Worm (Caenorhabditis elegans) whole organism, L4 larva: ENCODE measurements around the gene abcx-1.

Experiments used
- ama-1 ChIP-seq: fragments of 150-350 bp; optimal IDR thresholded peaks from 2 replicates; lab custom pipeline; 2014; ENCODE audit warnings: inconsistent platforms, mixed read lengths
- saeg-2 ChIP-seq: fragments of 200-800 bp; sonication (Bioruptor generic); IDR thresholded peaks from 2 replicates; pipeline ENCODE4 v1.3.6; 2022; ENCODE audit warnings: missing genetic modification reagents, missing genetic modification characterization, missing compliant biosample characterization
- unc-62 ChIP-seq, 3 experiments: fragments of 150-350 bp in 1 of 3; sonication (generic microtip); optimal IDR thresholded peaks in 2 of 3; peaks in 1 of 3; 1 replicate in 1 of 3; 2 replicates in 2 of 3; lab custom pipeline; 2014 to 2017; ENCODE audit warnings: missing biosample characterization in 3 of 3, missing genetic modification characterization in 3 of 3, missing genetic modification reagents in 3 of 3, missing genotype in 1 of 3
- zfp-2 ChIP-seq: sonication (generic microtip); optimal IDR thresholded peaks from 2 replicates; lab custom pipeline; 2016; ENCODE audit warnings: mild to moderate bottlenecking, missing genetic modification characterization, missing compliant biosample characterization
- zfp-3 ChIP-seq: fragments of 200-800 bp; sonication (Bioruptor generic); conservative IDR thresholded peaks from 2 replicates; pipeline ENCODE4 v1.3.6; 2022; ENCODE audit warnings: missing genetic modification reagents, missing genetic modification characterization, missing compliant biosample characterization
- zip-2 ChIP-seq: fragments of 150-350 bp; optimal IDR thresholded peaks from 2 replicates; lab custom pipeline; 2014; ENCODE audit warnings: missing biosample characterization, missing genetic modification characterization

ce11 chrII:6499067-6499466 lies 32.9 kb upstream of the abcx-1 start, which contains the start of gene twk-49:
- TF ChIP-seq ama-1 (lab: Kevin White, UChicago) = no peak
- TF ChIP-seq unc-62 (GFP tag; optimal IDR thresholded peaks at IDR 0.05 in 1 of 2; lab: Kevin White, UChicago) = peak in 1 of 2 experiments; percentile 36
- no peak for TF ChIP-seq unc-62 (tag; optimal IDR thresholded peaks at IDR 0.05; lab: Kevin White, UChicago)
- TF ChIP-seq zip-2 (tag; lab: Kevin White, UChicago) = no peak
- no peak for TF ChIP-seq saeg-2 (GFP tag; lab: Robert Waterston, UW)
- TF ChIP-seq zfp-2 (tag; lab: Kevin White, UChicago) = no peak
- TF ChIP-seq zfp-3 (GFP tag; lab: Robert Waterston, UW) = no peak
